Fruit fly (Drosophila melanogaster): ENCODE measurements around the gene BG642312.

- TF ChIP-seq lbe (GFP tag; optimal IDR thresholded peaks at IDR 0.05) (no peak), kah (GFP tag; optimal IDR thresholded peaks at IDR 0.05) (no peak), CG15073 (GFP tag; optimal IDR thresholded peaks at IDR 0.05) (no peak), CG14667 (GFP tag; IDR thresholded peaks at IDR 0.05) (no peak), pan (optimal IDR thresholded peaks at IDR 0.05) (no peak), pan (GFP tag; optimal IDR thresholded peaks at IDR 0.05 in 1 of 2, IDR thresholded peaks at IDR 0.05 in 1 of 2) (no peak), CG9817 (tag; optimal IDR thresholded peaks at IDR 0.05) (no peak), chinmo (GFP tag; IDR thresholded peaks at IDR 0.05; ENCODE audit: partially characterized antibody) (no peak)
Measured at dm6 chr3L:6245646-6246045, 12.5 kb upstream of the BG642312 start, which contains the start of gene Mdr65.
